Worm (Caenorhabditis elegans): ENCODE measurements around the gene nduv-2.

ce11 chrV:13650800-13651199 lies 25.4 kb upstream of the nduv-2 start:
- TF ChIP-seq nhr-6 (tag; optimal IDR thresholded peaks at IDR 0.05) (no peak), nhr-25 (tag; optimal IDR thresholded peaks at IDR 0.05; ENCODE audit: borderline replicate concordance, insufficient read depth) (no peak), dpl-1 (GFP tag; optimal IDR thresholded peaks at IDR 0.05) (no peak), ztf-11 (tag; optimal IDR thresholded peaks at IDR 0.05) (no peak)

All from whole organism, L4 larva.